Fruit fly (Drosophila melanogaster) Kc167 (cell line): Measurements from ENCODE around the gene mthl9.

Source experiments
- Myc ChIP-seq: fragments of >200 bp; optimal IDR thresholded peaks from 2 replicates; lab custom pipeline; 2017; ENCODE audit warnings: missing external identifiers
- h ChIP-seq: fragments of >200 bp; optimal IDR thresholded peaks from 3 replicates; lab custom pipeline; 2018; ENCODE audit warnings: missing external identifiers
- insv ChIP-seq: fragments of >200 bp; optimal IDR thresholded peaks from 3 replicates; lab custom pipeline; 2018; ENCODE audit warnings: missing external identifiers

DNA sequence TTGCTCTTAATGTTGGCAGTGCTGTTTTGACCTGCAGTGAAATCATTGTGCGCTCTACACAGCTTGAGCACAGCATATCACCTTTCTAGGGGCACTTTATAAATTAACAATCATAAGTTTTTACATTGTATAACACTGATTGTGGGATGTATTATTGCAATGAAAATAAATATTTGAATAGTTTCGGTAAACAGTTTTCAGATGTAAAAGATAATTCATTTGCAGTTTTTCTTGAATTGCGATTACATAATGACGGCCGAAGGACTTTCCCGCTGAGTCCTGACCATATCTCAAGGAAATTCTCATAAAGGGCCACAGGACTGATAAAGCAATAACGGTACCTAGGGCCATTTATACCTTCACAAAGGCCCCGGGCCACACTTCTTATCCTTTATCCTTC lies 42.5 kb upstream of the mthl9 start:
- no peak for TF ChIP-seq h (lab: Kevin White, UChicago)
- TF ChIP-seq Myc (lab: Kevin White, UChicago): no peak
- TF ChIP-seq insv (lab: Kevin White, UChicago): no peak
